Fruit fly (Drosophila melanogaster): Measurements from ENCODE around the gene galla-2.

- TF ChIP-seq CTCF (optimal IDR thresholded peaks at IDR 0.05) (no peak), CG8478 (optimal IDR thresholded peaks at IDR 0.05) (no peak)
Measured at dm6 chr3L:10891414-10891813, 8.7 kb downstream of the galla-2 start, which contains the start of gene Cpr67Fa2.

All from S2 (cell line).